Fruit fly (Drosophila melanogaster): ENCODE results near the gene CG6650.
A peak's percentile ranks its signal among the peaks of the same experiment; 100 is the strongest.

Gene CG6650

dm6 chr3L:14050944-14051548, 19.8 kb downstream of the CG6650 start, which contains the start of gene CG6833 (continued):
- TF ChIP-seq YL-1 (GFP tag; optimal IDR thresholded peaks at IDR 0.05) (peak; percentile 7), nerfin-2 (GFP tag; IDR thresholded peaks at IDR 0.05; ENCODE audit: partially characterized antibody) (no peak), CG2202 (tag; optimal IDR thresholded peaks at IDR 0.05) (no peak), BtbVII (GFP tag; optimal IDR thresholded peaks at IDR 0.05) (no peak), CG2129 (GFP tag; IDR thresholded peaks at IDR 0.05; ENCODE audit: partially characterized antibody) (no peak), CG31365 (tag; optimal IDR thresholded peaks at IDR 0.05) (no peak), CG3281 (GFP tag; optimal IDR thresholded peaks at IDR 0.05) (peak; percentile 62), sob (GFP tag; IDR thresholded peaks at IDR 0.05) (peak; percentile 86), TFAM (GFP tag; optimal IDR thresholded peaks at IDR 0.05) (no peak), CG14710 (tag; optimal IDR thresholded peaks at IDR 0.05) (peak; percentile 77), Eip74EF (GFP tag; optimal IDR thresholded peaks at IDR 0.05) (no peak), CG15514 (GFP tag; optimal IDR thresholded peaks at IDR 0.05) (peak; percentile 69), B-H1 (GFP tag; IDR thresholded peaks at IDR 0.05) (peak; percentile 62; the same call in 2 of the 3 replicates), pan (optimal IDR thresholded peaks at IDR 0.05) (no peak), pan (GFP tag; optimal IDR thresholded peaks at IDR 0.05 in 1 of 2, IDR thresholded peaks at IDR 0.05 in 1 of 2) (peak in 1 of 2 experiments; percentile 84), Bgb (GFP tag; IDR thresholded peaks at IDR 0.05; ENCODE audit: partially characterized antibody) (no peak), CG10267 (tag; optimal IDR thresholded peaks at IDR 0.05) (peak; percentile 54), CG17829 (tag; optimal IDR thresholded peaks at IDR 0.05) (peak; percentile 79), CG12659 (GFP tag; optimal IDR thresholded peaks at IDR 0.05) (peak; percentile 73), CG16813 (GFP tag; IDR thresholded peaks at IDR 0.05; ENCODE audit: partially characterized antibody) (no peak), ssp (GFP tag; IDR thresholded peaks at IDR 0.05) (peak; percentile 77), Sry-δ (GFP tag; optimal IDR thresholded peaks at IDR 0.05) (peak; percentile 53), sim (GFP tag; IDR thresholded peaks at IDR 0.05) (no peak), CG10431 (GFP tag; optimal IDR thresholded peaks at IDR 0.05) (no peak), Hey (tag; optimal IDR thresholded peaks at IDR 0.05) (no peak), CG9215 (GFP tag; IDR thresholded peaks at IDR 0.05) (peak; percentile 68), CG17186 (GFP tag; optimal IDR thresholded peaks at IDR 0.05) (peak; percentile 46), CG11723 (GFP tag; optimal IDR thresholded peaks at IDR 0.05) (no peak), CG11093 (GFP tag; IDR thresholded peaks at IDR 0.05) (no peak), Dfd (GFP tag; optimal IDR thresholded peaks at IDR 0.05) (no peak), Hmr (GFP tag; optimal IDR thresholded peaks at IDR 0.05) (peak; percentile 60), cas (GFP tag; IDR thresholded peaks at IDR 0.05) (peak; percentile 41; the same call in 1 of the 2 replicates), CoRest (tag; optimal IDR thresholded peaks at IDR 0.05) (peak; percentile 66), gsb-n (tag; optimal IDR thresholded peaks at IDR 0.05) (no peak), dimm (GFP tag; IDR thresholded peaks at IDR 0.05) (no peak), CG11247 (GFP tag; IDR thresholded peaks at IDR 0.05) (peak; percentile 82), slp2 (GFP tag; optimal IDR thresholded peaks at IDR 0.05) (peak; percentile 54), CG12391 (tag; optimal IDR thresholded peaks at IDR 0.05) (peak; percentile 51), sc (optimal IDR thresholded peaks at IDR 0.05) (no peak), sc (GFP tag; optimal IDR thresholded peaks at IDR 0.05) (no peak), CG15269 (tag; optimal IDR thresholded peaks at IDR 0.05) (peak; percentile 48), CG11560 (tag; IDR thresholded peaks at IDR 0.05) (peak; percentile 39; the same call in 1 of the 3 replicates), en (GFP tag; optimal IDR thresholded peaks at IDR 0.05) (no peak), Gug (GFP tag; IDR thresholded peaks at IDR 0.05) (peak; percentile 94), psq (GFP tag; optimal IDR thresholded peaks at IDR 0.05) (no peak), Ets65A (GFP tag) (peak; percentile 99), CG43689 (GFP tag; IDR thresholded peaks at IDR 0.05) (peak; percentile 46; the same call in 1 of the 2 replicates), tap (tag; optimal IDR thresholded peaks at IDR 0.05) (no peak), jing (GFP tag; optimal IDR thresholded peaks at IDR 0.05) (no peak), CG9932 (GFP tag; IDR thresholded peaks at IDR 0.05) (peak; percentile 93)

All from whole organism, embryonic.